Worm (Caenorhabditis elegans): ENCODE measurements around the gene dpy-2.

DNA sequence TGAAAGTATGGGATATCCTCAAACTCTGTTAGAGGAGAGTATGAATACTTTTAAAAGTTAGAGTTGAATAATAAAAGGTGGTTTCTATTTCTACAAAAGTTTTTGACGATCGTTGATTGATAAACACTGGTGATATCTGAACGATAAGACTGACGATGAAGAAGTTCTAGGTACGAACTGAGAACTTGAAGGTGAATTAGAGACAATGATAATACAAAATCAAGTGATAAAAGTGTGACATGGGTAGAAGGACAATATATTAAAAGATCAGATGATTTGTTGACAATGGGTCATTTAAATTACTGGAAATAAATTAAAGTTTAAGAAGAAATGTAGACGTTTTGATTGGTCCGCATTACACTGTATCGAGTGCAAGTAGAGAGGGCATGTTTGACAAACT lies 18.7 kb upstream of the dpy-2 start, which contains the start of gene C18H9.5:
- TF ChIP-seq hlh-6 (tag; optimal IDR thresholded peaks at IDR 0.05) = no peak
- no peak for TF ChIP-seq nhr-11 (tag; optimal IDR thresholded peaks at IDR 0.05)
- no peak for TF ChIP-seq ama-1 (optimal IDR thresholded peaks at IDR 0.05)
- TF ChIP-seq pag-3 (tag; optimal IDR thresholded peaks at IDR 0.05; ENCODE audit: borderline replicate concordance) = no peak
- TF ChIP-seq unc-86 (tag; optimal IDR thresholded peaks at IDR 0.05) = no peak
- TF ChIP-seq ets-4 (tag; optimal IDR thresholded peaks at IDR 0.05) = no peak
- no peak for TF ChIP-seq hlh-30 (tag; optimal IDR thresholded peaks at IDR 0.05; ENCODE audit: insufficient read depth)
- no peak for TF ChIP-seq pha-2 (tag; optimal IDR thresholded peaks at IDR 0.05)
- no peak for TF ChIP-seq K09A11.1 (tag; optimal IDR thresholded peaks at IDR 0.05; ENCODE audit: insufficient read depth)
